Worm (Caenorhabditis elegans) whole organism, young adult: ENCODE data around the gene ifb-2.

Source experiments
- F39B2.1 ChIP-seq: fragments of 200-800 bp; sonication (Bioruptor generic); IDR thresholded peaks from 2 replicates; pipeline ENCODE4 v1.3.6; 2022; ENCODE audit warnings: missing genetic modification reagents, missing genetic modification characterization, missing compliant biosample characterization
- cebp-2 ChIP-seq: fragments of 200-800 bp; sonication (Bioruptor generic); IDR thresholded peaks from 2 replicates; pipeline ENCODE4 v1.3.6; 2022; ENCODE audit warnings: missing genetic modification characterization, missing compliant biosample characterization
- dpl-1 ChIP-seq: fragments of 150-350 bp; optimal IDR thresholded peaks from 2 replicates; lab custom pipeline; 2014; ENCODE audit warnings: missing biosample characterization, missing genetic modification reagents, missing genetic modification characterization
- hmg-1.2 ChIP-seq: fragments of 200-800 bp; sonication (Bioruptor generic); IDR thresholded peaks from 2 replicates; pipeline ENCODE4 v1.3.6; 2022; ENCODE audit warnings: missing genetic modification reagents, missing genetic modification characterization, missing compliant biosample characterization

- TF ChIP-seq hmg-1.2 (GFP tag; lab: Robert Waterston, UW) (peak; percentile 50; the same call in 1 of the 2 replicates), cebp-2 (GFP tag; lab: Robert Waterston, UW) (no peak), dpl-1 (GFP tag; lab: Kevin White, UChicago) (no peak), F39B2.1 (GFP tag; lab: Robert Waterston, UW) (no peak)
Observed at ce11 chrII:5779866-5780265, 29.9 kb downstream of the ifb-2 start.
